Worm (Caenorhabditis elegans) whole organism, L2 larva: ENCODE results near the gene C48B4.8.

Experiments used
- ama-1 ChIP-seq: fragments of 150-350 bp; optimal IDR thresholded peaks from 2 replicates; lab custom pipeline; 2018; ENCODE audit warnings: inconsistent platforms
- blmp-1 ChIP-seq: sonication (generic microtip); optimal IDR thresholded peaks from 2 replicates; lab custom pipeline; 2017; ENCODE audit warnings: missing genetic modification characterization, mild to moderate bottlenecking, missing compliant biosample characterization, antibody characterized with exemption, moderate library complexity; ENCODE audit not compliant: insufficient read depth
- elt-1 ChIP-seq: fragments of 150-350 bp; optimal IDR thresholded peaks from 2 replicates; lab custom pipeline; 2014; ENCODE audit warnings: missing biosample characterization, missing genetic modification characterization
- elt-3 ChIP-seq: sonication (generic microtip); optimal IDR thresholded peaks from 2 replicates; lab custom pipeline; 2017; ENCODE audit warnings: missing biosample characterization, missing genetic modification characterization
- lin-39 ChIP-seq: fragments of 150-350 bp; optimal IDR thresholded peaks from 2 replicates; lab custom pipeline; 2014; ENCODE audit warnings: missing biosample characterization, missing genetic modification reagents, missing genetic modification characterization
- nhr-11 ChIP-seq: fragments of 150-350 bp; optimal IDR thresholded peaks from 2 replicates; lab custom pipeline; 2014; ENCODE audit warnings: missing biosample characterization, missing genetic modification characterization
- nhr-6 ChIP-seq: fragments of 150-350 bp; optimal IDR thresholded peaks from 2 replicates; lab custom pipeline; 2014; ENCODE audit warnings: missing biosample characterization, missing genetic modification characterization
- skn-1 ChIP-seq: sonication (generic microtip); optimal IDR thresholded peaks from 2 replicates; lab custom pipeline; 2017; ENCODE audit warnings: missing biosample characterization, missing genetic modification characterization
- snpc-4 ChIP-seq: fragments of 150-350 bp; optimal IDR thresholded peaks from 2 replicates; lab custom pipeline; 2014; ENCODE audit warnings: missing biosample characterization, missing genetic modification characterization
- unc-39 ChIP-seq: fragments of 150-350 bp; optimal IDR thresholded peaks from 2 replicates; lab custom pipeline; 2014; ENCODE audit warnings: missing biosample characterization, missing genetic modification characterization
- unc-62 ChIP-seq: fragments of 150-350 bp; optimal IDR thresholded peaks from 2 replicates; lab custom pipeline; 2014; ENCODE audit warnings: missing biosample characterization, missing genetic modification reagents, missing genetic modification characterization
- ztf-11 ChIP-seq: sonication (generic microtip); optimal IDR thresholded peaks from 2 replicates; lab custom pipeline; 2017; ENCODE audit warnings: missing biosample characterization, missing genetic modification characterization

DNA sequence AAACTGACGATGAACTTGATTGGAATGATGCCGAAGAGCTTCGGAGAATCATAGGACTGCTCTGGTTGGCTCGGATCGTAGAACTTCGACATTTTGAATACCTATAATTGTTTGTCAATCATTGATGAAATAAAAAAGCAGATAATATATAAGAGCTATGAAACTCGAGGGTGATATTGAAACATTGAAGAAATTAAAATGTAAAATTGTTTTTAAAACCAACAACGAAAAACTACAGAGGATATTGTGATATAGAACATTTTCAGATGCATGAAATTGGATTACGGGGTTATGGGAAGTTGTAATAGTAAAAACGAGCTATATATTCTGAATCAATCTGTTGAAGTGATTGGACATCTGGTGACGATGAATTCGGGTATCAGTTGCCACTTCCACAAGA lies 3.4 kb upstream of the C48B4.8 start, which contains the start of gene C48B4.10:
- no peak for TF ChIP-seq elt-1
- no peak for TF ChIP-seq ztf-11 (tag; lab: Kevin White, UChicago)
- no peak for TF ChIP-seq nhr-6 (tag; lab: Kevin White, UChicago)
- no peak for TF ChIP-seq blmp-1 (tag; lab: Kevin White, UChicago)
- no peak for TF ChIP-seq snpc-4 (tag; lab: Kevin White, UChicago)
- no peak for TF ChIP-seq unc-39 (tag; lab: Kevin White, UChicago)
- TF ChIP-seq unc-62 (GFP tag; lab: Kevin White, UChicago): no peak
- TF ChIP-seq skn-1 (tag; lab: Kevin White, UChicago): no peak
- TF ChIP-seq nhr-11 (tag; lab: Kevin White, UChicago): no peak
- TF ChIP-seq lin-39 (tag; lab: Kevin White, UChicago): no peak
- no peak for TF ChIP-seq ama-1 (lab: Kevin White, UChicago)
- no peak for TF ChIP-seq elt-3
